Worm (Caenorhabditis elegans) whole organism, mixed stage, embryonic: ENCODE data around the gene F26H11.8.

Source experiments
- blmp-1 ChIP-seq: fragments of 150-350 bp; optimal IDR thresholded peaks from 2 replicates; lab custom pipeline; 2014; ENCODE audit warnings: missing biosample characterization, missing genetic modification characterization
- ceh-39 ChIP-seq: fragments of 150-350 bp; optimal IDR thresholded peaks from 2 replicates; lab custom pipeline; 2014; ENCODE audit warnings: missing biosample characterization, missing genetic modification characterization
- ceh-43 ChIP-seq: fragments of 200-800 bp; sonication (Bioruptor generic); optimal IDR thresholded peaks from 2 replicates; lab custom pipeline; 2018; ENCODE audit warnings: mild to moderate bottlenecking, missing genetic modification characterization, moderate library complexity, missing compliant biosample characterization
- ceh-83 ChIP-seq: fragments of 200-800 bp; sonication (Bioruptor generic); optimal IDR thresholded peaks from 2 replicates; lab custom pipeline; 2018; ENCODE audit warnings: mild to moderate bottlenecking, missing genetic modification characterization, missing compliant biosample characterization
- ces-1 ChIP-seq: fragments of 150-350 bp; optimal IDR thresholded peaks from 2 replicates; lab custom pipeline; 2014; ENCODE audit warnings: missing biosample characterization, missing genetic modification reagents, missing genetic modification characterization
- drap-1 ChIP-seq: fragments of 200-800 bp; sonication (Bioruptor generic); optimal IDR thresholded peaks from 3 replicates; lab custom pipeline; 2018; ENCODE audit warnings: mild to moderate bottlenecking, missing genetic modification characterization, missing compliant biosample characterization
- elt-3 ChIP-seq: fragments of 150-350 bp; optimal IDR thresholded peaks from 2 replicates; lab custom pipeline; 2014; ENCODE audit warnings: missing biosample characterization, missing genetic modification characterization
- ham-2 ChIP-seq: fragments of 200-800 bp; sonication (Bioruptor generic); optimal IDR thresholded peaks from 2 replicates; lab custom pipeline; 2018; ENCODE audit warnings: mild to moderate bottlenecking, missing genetic modification characterization, missing compliant biosample characterization
- hlh-1 ChIP-seq: fragments of 150-350 bp; optimal IDR thresholded peaks from 2 replicates; lab custom pipeline; 2014; ENCODE audit warnings: missing biosample characterization, missing genetic modification reagents, missing genetic modification characterization
- lin-13 ChIP-seq: fragments of 150-350 bp; optimal IDR thresholded peaks from 2 replicates; lab custom pipeline; 2014; ENCODE audit warnings: missing biosample characterization, missing genetic modification characterization
- lin-32 ChIP-seq: fragments of 200-800 bp; sonication (Bioruptor generic); optimal IDR thresholded peaks from 2 replicates; lab custom pipeline; 2018; ENCODE audit warnings: mild to moderate bottlenecking, missing genetic modification characterization, missing compliant biosample characterization
- lsy-2 ChIP-seq: fragments of 150-350 bp; optimal IDR thresholded peaks from 2 replicates; lab custom pipeline; 2014; ENCODE audit warnings: missing biosample characterization, missing genetic modification characterization
- mep-1 ChIP-seq: fragments of 150-350 bp; optimal IDR thresholded peaks from 2 replicates; lab custom pipeline; 2017; ENCODE audit warnings: missing biosample characterization, missing genetic modification reagents, missing genetic modification characterization, inconsistent platforms
- mls-2 ChIP-seq: sonication (generic microtip); optimal IDR thresholded peaks from 2 replicates; lab custom pipeline; 2016; ENCODE audit warnings: mild to moderate bottlenecking, missing genetic modification characterization, moderate library complexity, missing compliant biosample characterization
- nhr-12 ChIP-seq: fragments of 150-350 bp; optimal IDR thresholded peaks from 2 replicates; lab custom pipeline; 2014; ENCODE audit warnings: missing biosample characterization, missing genetic modification characterization
- nhr-2 ChIP-seq: fragments of 150-350 bp; optimal IDR thresholded peaks from 2 replicates; lab custom pipeline; 2014; ENCODE audit warnings: missing biosample characterization, missing genetic modification characterization
- nhr-237 ChIP-seq: fragments of 150-350 bp; optimal IDR thresholded peaks from 2 replicates; lab custom pipeline; 2014; ENCODE audit warnings: missing biosample characterization, missing genetic modification characterization
- nhr-28 ChIP-seq: fragments of 150-350 bp; optimal IDR thresholded peaks from 2 replicates; lab custom pipeline; 2014; ENCODE audit warnings: missing biosample characterization, missing genetic modification characterization
- pha-4 ChIP-seq: fragments of 150-350 bp; optimal IDR thresholded peaks from 2 replicates; lab custom pipeline; 2018; ENCODE audit warnings: missing biosample characterization, missing genetic modification reagents, missing genetic modification characterization
- sem-2 ChIP-seq: fragments of 200-800 bp; sonication (Bioruptor generic); optimal IDR thresholded peaks from 2 replicates; lab custom pipeline; 2018; ENCODE audit warnings: mild to moderate bottlenecking, missing genetic modification characterization, missing compliant biosample characterization
- sptf-1 ChIP-seq: sonication (generic microtip); optimal IDR thresholded peaks from 2 replicates; lab custom pipeline; 2017; ENCODE audit warnings: mild to moderate bottlenecking, missing genetic modification characterization, moderate library complexity, missing compliant biosample characterization
- tbx-8 ChIP-seq: fragments of 200-800 bp; sonication (Bioruptor generic); optimal IDR thresholded peaks from 2 replicates; lab custom pipeline; 2018; ENCODE audit warnings: mild to moderate bottlenecking, missing genetic modification characterization, moderate library complexity, missing compliant biosample characterization
- unc-120 ChIP-seq: sonication (generic microtip); optimal IDR thresholded peaks from 2 replicates; lab custom pipeline; 2017; ENCODE audit warnings: missing genetic modification characterization, missing compliant biosample characterization; ENCODE audit not compliant: poor library complexity, severe bottlenecking
- unc-62 ChIP-seq: fragments of 150-350 bp; optimal IDR thresholded peaks from 2 replicates; lab custom pipeline; 2014; ENCODE audit warnings: missing biosample characterization, missing genetic modification reagents, missing genetic modification characterization
- zip-8 ChIP-seq: fragments of 150-350 bp; optimal IDR thresholded peaks from 2 replicates; lab custom pipeline; 2014; ENCODE audit warnings: missing biosample characterization, missing genetic modification characterization

F26H11.8 gene

ce11 chrII:14428834-14429233 lies 40.5 kb downstream of the F26H11.8 start:
- peak; percentile 82 for TF ChIP-seq nhr-2 (tag; lab: Kevin White, UChicago)
- TF ChIP-seq tbx-8 (GFP tag; lab: Kevin White, UChicago): no peak
- peak; percentile 41 for TF ChIP-seq zip-8 (tag; lab: Kevin White, UChicago)

- TF ChIP-seq blmp-1: no peak
- TF ChIP-seq ces-1: peak; percentile 86
- no peak for TF ChIP-seq mep-1
- TF ChIP-seq lin-32 (GFP tag; lab: Kevin White, UChicago): no peak
- no peak for TF ChIP-seq unc-62 (GFP tag; lab: Kevin White, UChicago)
- no peak for TF ChIP-seq lsy-2
- no peak for TF ChIP-seq drap-1
- TF ChIP-seq ham-2 (GFP tag; lab: Kevin White, UChicago): no peak
Measured at ce11 chrII:14432100-14432499, 43.8 kb downstream of the F26H11.8 start.

ce11 chrII:14433712-14434352 lies 45.5 kb downstream of the F26H11.8 start:
- TF ChIP-seq ces-1 (peak; percentile 93), hlh-1 (tag; lab: Kevin White, UChicago) (no peak), unc-62 (GFP tag; lab: Kevin White, UChicago) (peak; percentile 61), nhr-237 (tag; lab: Kevin White, UChicago) (no peak), lsy-2 (no peak), lin-13 (tag; lab: Kevin White, UChicago) (no peak), ceh-43 (GFP tag; lab: Kevin White, UChicago) (no peak), sem-2 (GFP tag; lab: Kevin White, UChicago) (no peak)

ce11 chrII:14437116-14437515 lies 48.8 kb downstream of the F26H11.8 start:
- TF ChIP-seq mls-2 (peak; percentile 8), ceh-43 (GFP tag; lab: Kevin White, UChicago) (peak; percentile 43), ces-1 (no peak), nhr-2 (tag; lab: Kevin White, UChicago) (peak; percentile 87)
- TF ChIP-seq, all 35 proteins: peak for 3

- TF ChIP-seq zip-8 (tag; lab: Kevin White, UChicago) (no peak), ceh-83 (GFP tag; lab: Kevin White, UChicago) (no peak), nhr-28 (tag; lab: Kevin White, UChicago) (no peak), nhr-2 (tag; lab: Kevin White, UChicago) (peak; percentile 85), elt-3 (tag; lab: Kevin White, UChicago) (peak; percentile 55), ces-1 (peak; percentile 18), blmp-1 (no peak), lsy-2 (peak; percentile 46), hlh-1 (tag; lab: Kevin White, UChicago) (peak; percentile 32), unc-62 (GFP tag; lab: Kevin White, UChicago) (peak; percentile 17), sptf-1 (tag; lab: Kevin White, UChicago) (peak; percentile 48), pha-4 (tag; lab: Kevin White, UChicago) (peak; percentile 82), ceh-43 (GFP tag; lab: Kevin White, UChicago) (no peak), mep-1 (peak; percentile 51), ham-2 (GFP tag; lab: Kevin White, UChicago) (peak; percentile 72), nhr-12 (tag; lab: Kevin White, UChicago) (no peak), nhr-237 (tag; lab: Kevin White, UChicago) (peak; percentile 33), tbx-8 (GFP tag; lab: Kevin White, UChicago) (no peak), unc-120 (peak; percentile 68), ceh-39 (tag; lab: Kevin White, UChicago) (peak; percentile 50), lin-13 (tag; lab: Kevin White, UChicago) (peak; percentile 52)
Measured at ce11 chrII:14437922-14438458, 49.7 kb downstream of the F26H11.8 start, which contains the start of gene K04B12.2. TSS of gene K04B12.2 (minus strand) at chrII:14437972.
